Worm (Caenorhabditis elegans) whole organism, L4 larva: Measurements from ENCODE around the gene srh-16.

Experiments
- D1046.2 ChIP-seq: fragments of 200-800 bp; sonication (Bioruptor generic); IDR thresholded peaks from 2 replicates; pipeline ENCODE4 v1.3.6; 2022; ENCODE audit warnings: missing genetic modification characterization, missing compliant biosample characterization
- R02D3.7 ChIP-seq: fragments of 150-350 bp; sonication (generic microtip); optimal IDR thresholded peaks from 3 replicates; lab custom pipeline; 2014; ENCODE audit warnings: missing biosample characterization, missing genetic modification characterization
- T26A8.4 ChIP-seq: fragments of 200-800 bp; sonication (Bioruptor generic); IDR thresholded peaks from 2 replicates; pipeline ENCODE4 v1.3.6; 2022; ENCODE audit warnings: missing genetic modification characterization, missing compliant biosample characterization
- Y48G9A.11 ChIP-seq: fragments of 200-800 bp; sonication (Bioruptor generic); IDR thresholded peaks from 2 replicates; pipeline ENCODE4 v1.3.6; 2022; ENCODE audit warnings: missing genetic modification reagents, missing genetic modification characterization, missing compliant biosample characterization
- ZK337.2 ChIP-seq: fragments of 200-800 bp; sonication (Bioruptor generic); IDR thresholded peaks from 2 replicates; pipeline ENCODE4 v1.3.6; 2022; ENCODE audit warnings: missing genetic modification reagents, missing genetic modification characterization, missing compliant biosample characterization
- attf-4 ChIP-seq: sonication (generic microtip); optimal IDR thresholded peaks from 3 replicates; lab custom pipeline; 2017; ENCODE audit warnings: missing biosample characterization, missing genetic modification characterization
- ceh-20 ChIP-seq: fragments of 200-800 bp; sonication (Bioruptor generic); IDR thresholded peaks from 2 replicates; pipeline ENCODE4 v1.3.6; 2022; ENCODE audit warnings: missing genetic modification reagents, missing genetic modification characterization, missing compliant biosample characterization
- ceh-44 ChIP-seq: fragments of 200-800 bp; sonication (Bioruptor generic); IDR thresholded peaks from 2 replicates; pipeline ENCODE4 v1.3.6; 2022; ENCODE audit warnings: missing genetic modification reagents, missing genetic modification characterization, missing compliant biosample characterization
- ces-1 ChIP-seq: fragments of 150-350 bp; sonication (generic microtip); optimal IDR thresholded peaks from 4 replicates; lab custom pipeline; 2014; ENCODE audit warnings: missing biosample characterization, missing genetic modification reagents, missing genetic modification characterization
- daf-16 ChIP-seq, 3 experiments: sonication (generic microtip); optimal IDR thresholded peaks; 2 replicates each; lab custom pipeline; 2016 to 2017; ENCODE audit warnings: missing genetic modification characterization in 3 of 3, missing genetic modification reagents in 3 of 3, mild to moderate bottlenecking in 2 of 3, missing compliant biosample characterization in 2 of 3, missing biosample characterization in 1 of 3, moderate library complexity in 1 of 3
- dmd-6 ChIP-seq: fragments of 200-800 bp; sonication (Bioruptor generic); IDR thresholded peaks from 2 replicates; pipeline ENCODE4 v1.3.6; 2022; ENCODE audit warnings: missing genetic modification reagents, missing genetic modification characterization, missing compliant biosample characterization
- dmd-9 ChIP-seq: fragments of 200-800 bp; sonication (Bioruptor generic); IDR thresholded peaks from 2 replicates; pipeline ENCODE4 v1.3.6; 2022; ENCODE audit warnings: missing genetic modification reagents, missing genetic modification characterization, missing compliant biosample characterization
- dpl-1 ChIP-seq: fragments of 150-350 bp; optimal IDR thresholded peaks from 2 replicates; lab custom pipeline; 2014; ENCODE audit warnings: missing biosample characterization, missing genetic modification reagents, missing genetic modification characterization
- duxl-1 ChIP-seq: sonication (generic microtip); optimal IDR thresholded peaks from 2 replicates; lab custom pipeline; 2016; ENCODE audit warnings: mild to moderate bottlenecking, missing genetic modification characterization, moderate library complexity, missing compliant biosample characterization; ENCODE audit not compliant: poor library complexity
- dve-1 ChIP-seq: sonication (generic microtip); optimal IDR thresholded peaks from 2 replicates; lab custom pipeline; 2017; ENCODE audit warnings: antibody characterized with exemption, mild to moderate bottlenecking, missing genetic modification characterization, missing compliant biosample characterization; ENCODE audit not compliant: insufficient read depth
- egl-27 ChIP-seq: sonication (generic microtip); optimal IDR thresholded peaks from 3 replicates; lab custom pipeline; 2017; ENCODE audit warnings: missing biosample characterization, missing genetic modification reagents, missing genetic modification characterization
- egl-43 ChIP-seq: fragments of 200-800 bp; sonication (Bioruptor generic); IDR thresholded peaks from 2 replicates; pipeline ENCODE4 v1.3.6; 2022; ENCODE audit warnings: missing genetic modification reagents, missing genetic modification characterization, missing compliant biosample characterization
- fkh-10 ChIP-seq: fragments of 150-350 bp; optimal IDR thresholded peaks from 2 replicates; lab custom pipeline; 2014; ENCODE audit warnings: missing biosample characterization, missing genetic modification reagents, missing genetic modification characterization
- hlh-30 ChIP-seq: sonication (generic microtip); optimal IDR thresholded peaks from 2 replicates; lab custom pipeline; 2017; ENCODE audit warnings: antibody characterized with exemption, mild to moderate bottlenecking, missing genetic modification characterization, missing compliant biosample characterization; ENCODE audit not compliant: insufficient read depth
- lim-7 ChIP-seq: fragments of 200-800 bp; sonication (Bioruptor generic); IDR thresholded peaks from 2 replicates; pipeline ENCODE4 v1.3.6; 2022; ENCODE audit warnings: missing genetic modification characterization, missing compliant biosample characterization
- lin-1 ChIP-seq: fragments of 200-800 bp; sonication (Bioruptor generic); IDR thresholded peaks from 2 replicates; pipeline ENCODE4 v1.3.6; 2022; ENCODE audit warnings: missing genetic modification reagents, missing genetic modification characterization, missing compliant biosample characterization
- lin-15B ChIP-seq: fragments of 150-350 bp; sonication (generic microtip); optimal IDR thresholded peaks from 3 replicates; lab custom pipeline; 2014; ENCODE audit warnings: missing biosample characterization, missing genetic modification characterization
- lin-38 ChIP-seq: fragments of 200-800 bp; sonication (Bioruptor generic); IDR thresholded peaks from 2 replicates; pipeline ENCODE4 v1.3.6; 2022; ENCODE audit warnings: missing genetic modification reagents, missing genetic modification characterization, missing compliant biosample characterization
- lsy-2 ChIP-seq, 2 experiments: fragments of 150-350 bp in 1 of 2; sonication (generic microtip) in 1 of 2; optimal IDR thresholded peaks; 2 replicates each; lab custom pipeline; 2014 to 2017; ENCODE audit warnings: missing biosample characterization in 2 of 2, missing genetic modification characterization in 2 of 2
- madf-5 ChIP-seq, 2 experiments: fragments of 200-800 bp; sonication (Bioruptor generic); IDR thresholded peaks; 2 replicates each; pipeline ENCODE4 v1.3.6; 2022; ENCODE audit warnings: missing compliant biosample characterization in 2 of 2, missing genetic modification characterization in 2 of 2
- madf-9 ChIP-seq: fragments of 200-800 bp; sonication (Bioruptor generic); conservative IDR thresholded peaks from 2 replicates; pipeline ENCODE4 v1.3.6; 2022; ENCODE audit warnings: missing genetic modification reagents, missing genetic modification characterization, missing compliant biosample characterization
- mdl-1 ChIP-seq, 2 experiments: fragments of 150-350 bp in 1 of 2; sonication (generic microtip) in 1 of 2; optimal IDR thresholded peaks; 2 replicates each; lab custom pipeline; 2014 to 2017; ENCODE audit warnings: missing biosample characterization in 2 of 2, missing genetic modification characterization in 2 of 2
- mep-1 ChIP-seq: fragments of 150-350 bp; sonication (generic microtip); optimal IDR thresholded peaks from 3 replicates; lab custom pipeline; 2014; ENCODE audit warnings: missing biosample characterization, missing genetic modification characterization
- nhr-102 ChIP-seq: sonication (generic microtip); optimal IDR thresholded peaks from 2 replicates; lab custom pipeline; 2016; ENCODE audit warnings: mild to moderate bottlenecking, missing genetic modification characterization, moderate library complexity, missing compliant biosample characterization
- nhr-11 ChIP-seq: fragments of 150-350 bp; optimal IDR thresholded peaks from 2 replicates; lab custom pipeline; 2014; ENCODE audit warnings: missing biosample characterization, missing genetic modification characterization
- nhr-237 ChIP-seq: sonication (generic microtip); optimal IDR thresholded peaks from 2 replicates; lab custom pipeline; 2017; ENCODE audit warnings: missing biosample characterization, missing genetic modification characterization
- nhr-42 ChIP-seq: fragments of 200-800 bp; sonication (Bioruptor generic); IDR thresholded peaks from 2 replicates; pipeline ENCODE4 v1.3.6; 2022; ENCODE audit warnings: missing genetic modification characterization, missing compliant biosample characterization
- sdz-12 ChIP-seq: fragments of 200-800 bp; sonication (Bioruptor generic); optimal IDR thresholded peaks from 2 replicates; lab custom pipeline; 2018; ENCODE audit warnings: mild to moderate bottlenecking, missing genetic modification characterization, missing compliant biosample characterization
- skn-1 ChIP-seq: fragments of 150-350 bp; optimal IDR thresholded peaks from 2 replicates; lab custom pipeline; 2014; ENCODE audit warnings: missing biosample characterization, missing genetic modification characterization
- zfp-2 ChIP-seq: sonication (generic microtip); optimal IDR thresholded peaks from 2 replicates; lab custom pipeline; 2016; ENCODE audit warnings: mild to moderate bottlenecking, missing genetic modification characterization, missing compliant biosample characterization
- zfp-3 ChIP-seq: fragments of 200-800 bp; sonication (Bioruptor generic); conservative IDR thresholded peaks from 2 replicates; pipeline ENCODE4 v1.3.6; 2022; ENCODE audit warnings: missing genetic modification reagents, missing genetic modification characterization, missing compliant biosample characterization
- zip-11 ChIP-seq: fragments of 200-800 bp; sonication (Bioruptor generic); IDR thresholded peaks from 2 replicates; pipeline ENCODE4 v1.3.6; 2022; ENCODE audit warnings: missing genetic modification characterization, missing compliant biosample characterization
- ztf-7 ChIP-seq: fragments of 150-350 bp; optimal IDR thresholded peaks from 2 replicates; lab custom pipeline; 2014; ENCODE audit warnings: missing biosample characterization, missing genetic modification characterization

The srh-16 gene

ce11 chrV:12331820-12332219, 40.2 kb downstream of the srh-16 start (continued):
- TF ChIP-seq dpl-1 (GFP tag; lab: Kevin White, UChicago) (peak; percentile 26), daf-16 (GFP tag; optimal IDR thresholded peaks at IDR 0.05; lab: Kevin White, UChicago) (peak in 1 of 2 experiments; percentile 18), daf-16 (tag; optimal IDR thresholded peaks at IDR 0.05; lab: Kevin White, UChicago) (no peak), duxl-1 (tag; lab: Kevin White, UChicago) (no peak), lin-1 (no peak), ceh-44 (peak; percentile 33; the same call in 1 of the 2 replicates), lim-7 (GFP tag; lab: Robert Waterston, UW) (peak; percentile 72), lsy-2 (tag; optimal IDR thresholded peaks at IDR 0.05; lab: Kevin White, UChicago) (peak in 1 of 2 experiments; percentile 40), ZK337.2 (GFP tag; lab: Robert Waterston, UW) (0 out of 2 replicates have a peak, but pooled peaks have one; percentile 22), dmd-9 (GFP tag; lab: Robert Waterston, UW) (0 out of 2 replicates have a peak, but pooled peaks have one; percentile 56), sdz-12 (GFP tag; lab: Kevin White, UChicago) (peak; percentile 37), D1046.2 (GFP tag; lab: Robert Waterston, UW) (0 out of 2 replicates have a peak, but pooled peaks have one; percentile 5)

ce11 chrV:12334387-12334786, 42.7 kb downstream of the srh-16 start:
- TF ChIP-seq egl-43 (GFP tag; lab: Robert Waterston, UW): no peak
- no peak for TF ChIP-seq dpl-1 (GFP tag; lab: Kevin White, UChicago)
- peak; percentile 45 for TF ChIP-seq nhr-11
- TF ChIP-seq nhr-237 (tag; lab: Kevin White, UChicago): no peak
- peak in 1 of 2 experiments; percentile 94 for TF ChIP-seq daf-16 (GFP tag; optimal IDR thresholded peaks at IDR 0.05; lab: Kevin White, UChicago)
- TF ChIP-seq daf-16 (tag; optimal IDR thresholded peaks at IDR 0.05; lab: Kevin White, UChicago): no peak
- TF ChIP-seq nhr-102 (tag; lab: Kevin White, UChicago): no peak
- no peak for TF ChIP-seq nhr-42 (GFP tag; lab: Robert Waterston, UW)
- TF ChIP-seq zip-11 (GFP tag; lab: Robert Waterston, UW): no peak
- TF ChIP-seq mep-1 (tag; lab: Kevin White, UChicago): no peak
- TF ChIP-seq zfp-3 (GFP tag; lab: Robert Waterston, UW): no peak
- TF ChIP-seq hlh-30: peak; percentile 24

- no peak for TF ChIP-seq skn-1
- TF ChIP-seq lin-15B (tag; lab: Kevin White, UChicago): no peak
- TF ChIP-seq mdl-1 (tag; optimal IDR thresholded peaks at IDR 0.05; lab: Kevin White, UChicago): no peak
- TF ChIP-seq ceh-44: no peak
- TF ChIP-seq attf-4 (tag; lab: Kevin White, UChicago): no peak
- no peak for TF ChIP-seq ztf-7 (tag; lab: Kevin White, UChicago)
- TF ChIP-seq zfp-2 (tag; lab: Kevin White, UChicago): no peak
- no peak for TF ChIP-seq lin-38 (GFP tag; lab: Robert Waterston, UW)
- TF ChIP-seq dve-1 (tag; lab: Kevin White, UChicago): no peak
- no peak for TF ChIP-seq egl-27 (tag; lab: Kevin White, UChicago)
- no peak for TF ChIP-seq zfp-3 (GFP tag; lab: Robert Waterston, UW)
- TF ChIP-seq ces-1 (GFP tag; lab: Kevin White, UChicago): no peak
- TF ChIP-seq R02D3.7: no peak
- TF ChIP-seq T26A8.4 (GFP tag; lab: Robert Waterston, UW): no peak
- no peak for TF ChIP-seq madf-9 (GFP tag; lab: Robert Waterston, UW)
- TF ChIP-seq ceh-20 (GFP tag; lab: Robert Waterston, UW): no peak
- TF ChIP-seq fkh-10 (GFP tag; lab: Kevin White, UChicago): no peak
- TF ChIP-seq Y48G9A.11 (GFP tag; lab: Robert Waterston, UW): no peak
- no peak for TF ChIP-seq dmd-6 (GFP tag; lab: Robert Waterston, UW)
- no peak for TF ChIP-seq madf-5 (GFP tag; IDR thresholded peaks at IDR 0.05; lab: Robert Waterston, UW)
These were observed 46.2 kb downstream of the srh-16 start, which contains the start of gene twk-13 for ce11 chrV:12337894-12338293. TSS of gene twk-13 (minus strand) at chrV:12337994.
